Fruit fly (Drosophila melanogaster): ENCODE data around the gene CG14811.

Gene CG14811

DNA sequence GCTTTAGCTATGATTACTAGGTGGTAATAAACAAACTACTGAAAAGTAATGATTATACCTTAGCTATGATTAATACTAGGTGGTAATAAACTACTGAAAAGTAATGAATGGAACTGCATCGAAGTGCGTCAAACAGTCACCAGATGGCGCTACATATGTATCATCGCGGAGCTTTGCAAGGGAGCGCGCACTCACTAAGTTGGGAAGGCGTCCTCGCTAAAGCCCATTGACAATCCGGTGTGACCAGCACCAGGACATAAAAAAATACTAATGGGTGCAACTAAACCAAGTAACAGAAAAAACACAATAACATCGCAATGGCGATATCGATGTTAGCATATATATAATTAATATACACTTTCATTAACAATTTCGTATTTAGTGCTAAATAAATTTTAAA is 49.6 kb downstream of the CG14811 start (continued):
- TF ChIP-seq CG14710 (tag; optimal IDR thresholded peaks at IDR 0.05) (peak; percentile 26), CG1603 (tag; optimal IDR thresholded peaks at IDR 0.05) (peak; percentile 47), nerfin-1 (tag; optimal IDR thresholded peaks at IDR 0.05) (no peak), CG15696 (tag; optimal IDR thresholded peaks at IDR 0.05) (peak; percentile 0), CG14965 (GFP tag; optimal IDR thresholded peaks at IDR 0.05; ENCODE audit: borderline replicate concordance) (peak; percentile 53), Xbp1 (GFP tag; optimal IDR thresholded peaks at IDR 0.05) (no peak), HmgD (GFP tag; optimal IDR thresholded peaks at IDR 0.05) (peak; percentile 4), CG32772 (GFP tag; IDR thresholded peaks at IDR 0.05) (no peak), gce (GFP tag; IDR thresholded peaks at IDR 0.05) (no peak), CG8089 (GFP tag; optimal IDR thresholded peaks at IDR 0.05) (no peak), mirr (GFP tag; optimal IDR thresholded peaks at IDR 0.05) (peak; percentile 19), fru (optimal IDR thresholded peaks at IDR 0.05) (no peak), slbo (GFP tag; IDR thresholded peaks at IDR 0.05) (no peak), sob (GFP tag; IDR thresholded peaks at IDR 0.05) (no peak), Opbp (GFP tag; IDR thresholded peaks at IDR 0.05; ENCODE audit: partially characterized antibody) (peak; percentile 60; the same call in 2 of the 3 replicates), corto (GFP tag; optimal IDR thresholded peaks at IDR 0.05) (no peak), unc-4 (GFP tag; IDR thresholded peaks at IDR 0.05; ENCODE audit: partially characterized antibody) (peak; percentile 65), CG8388 (GFP tag; optimal IDR thresholded peaks at IDR 0.05) (no peak), CG7745 (tag; optimal IDR thresholded peaks at IDR 0.05) (no peak), CG32532 (GFP tag; IDR thresholded peaks at IDR 0.05) (peak; percentile 59; the same call in 1 of the 2 replicates), lmd (GFP tag; IDR thresholded peaks at IDR 0.05) (no peak), CG17829 (tag; optimal IDR thresholded peaks at IDR 0.05) (peak; percentile 33), so (GFP tag; IDR thresholded peaks at IDR 0.05) (no peak), pho (GFP tag; optimal IDR thresholded peaks at IDR 0.05) (no peak), Optix (GFP tag; IDR thresholded peaks at IDR 0.05) (no peak), CG7839 (tag; optimal IDR thresholded peaks at IDR 0.05) (peak; percentile 14), sug (tag; optimal IDR thresholded peaks at IDR 0.05) (peak; percentile 27), CG3163 (GFP tag; optimal IDR thresholded peaks at IDR 0.05) (peak; percentile 2), ssp (GFP tag; IDR thresholded peaks at IDR 0.05) (no peak), Rfx (GFP tag; IDR thresholded peaks at IDR 0.05) (peak; percentile 60), tna (GFP tag; IDR thresholded peaks at IDR 0.05; ENCODE audit: partially characterized antibody) (no peak; the same call in 1 of the 2 replicates), prd (optimal IDR thresholded peaks at IDR 0.05) (peak in 1 of 2 experiments; percentile 29), prd (GFP tag; IDR thresholded peaks at IDR 0.05) (no peak), Camta (GFP tag; optimal IDR thresholded peaks at IDR 0.05) (no peak), exex (tag; optimal IDR thresholded peaks at IDR 0.05) (peak; percentile 11), Scr (GFP tag; IDR thresholded peaks at IDR 0.05; ENCODE audit: partially characterized antibody) (peak; percentile 58), CG34376 (GFP tag; optimal IDR thresholded peaks at IDR 0.05) (no peak), Elba2 (GFP tag; optimal IDR thresholded peaks at IDR 0.05) (no peak), p53 (GFP tag; optimal IDR thresholded peaks at IDR 0.05) (no peak), dimm (GFP tag; IDR thresholded peaks at IDR 0.05) (no peak), unpg (GFP tag; optimal IDR thresholded peaks at IDR 0.05) (no peak), Pdp1 (GFP tag; optimal IDR thresholded peaks at IDR 0.05) (peak in 1 of 2 experiments; percentile 48), CG6254 (GFP tag; optimal IDR thresholded peaks at IDR 0.05) (no peak), CG16815 (GFP tag; optimal IDR thresholded peaks at IDR 0.05) (no peak), Neu2 (GFP tag; optimal IDR thresholded peaks at IDR 0.05; ENCODE audit: borderline replicate concordance) (no peak), Med (GFP tag) (peak; percentile 82), CG9727 (GFP tag; optimal IDR thresholded peaks at IDR 0.05) (no peak), CrebB (tag; optimal IDR thresholded peaks at IDR 0.05) (no peak), stc (GFP tag; IDR thresholded peaks at IDR 0.05) (no peak), NfI (GFP tag; optimal IDR thresholded peaks at IDR 0.05) (no peak), crol (GFP tag; IDR thresholded peaks at IDR 0.05) (no peak), cad (GFP tag; optimal IDR thresholded peaks at IDR 0.05) (peak; percentile 57)
